Fruit fly (Drosophila melanogaster): ENCODE measurements around the gene CG3386.

CG3386 gene

dm6 chr3L:725527-726191 lies 43.4 kb upstream of the CG3386 start (continued):
- no peak for TF ChIP-seq prd (optimal IDR thresholded peaks at IDR 0.05)
- TF ChIP-seq prd (GFP tag; IDR thresholded peaks at IDR 0.05) = peak; percentile 94
- peak; percentile 75 for TF ChIP-seq shn (GFP tag; optimal IDR thresholded peaks at IDR 0.05)
- TF ChIP-seq CG17829 (tag; optimal IDR thresholded peaks at IDR 0.05) = peak; percentile 93
- TF ChIP-seq CG15479 (GFP tag; optimal IDR thresholded peaks at IDR 0.05) = no peak
- TF ChIP-seq Camta (GFP tag; optimal IDR thresholded peaks at IDR 0.05) = peak; percentile 78
- peak; percentile 88 for TF ChIP-seq gsb-n (tag; optimal IDR thresholded peaks at IDR 0.05)
- TF ChIP-seq Max (GFP tag; optimal IDR thresholded peaks at IDR 0.05) = peak; percentile 66
- peak; percentile 60 for TF ChIP-seq Sox102F (GFP tag; optimal IDR thresholded peaks at IDR 0.05)
- TF ChIP-seq Bteb2 (GFP tag; optimal IDR thresholded peaks at IDR 0.05) = no peak
- no peak for TF ChIP-seq Hr39 (optimal IDR thresholded peaks at IDR 0.05)
- peak; percentile 26 for TF ChIP-seq CG11723 (GFP tag; optimal IDR thresholded peaks at IDR 0.05)
- TF ChIP-seq CG7745 (tag; optimal IDR thresholded peaks at IDR 0.05) = peak; percentile 57
- TF ChIP-seq pzg (GFP tag; optimal IDR thresholded peaks at IDR 0.05) = no peak
- peak; percentile 72 for TF ChIP-seq CG14667 (GFP tag; IDR thresholded peaks at IDR 0.05)
- TF ChIP-seq Blimp-1 (GFP tag; optimal IDR thresholded peaks at IDR 0.05) = peak; percentile 76
- TF ChIP-seq D19A (tag; optimal IDR thresholded peaks at IDR 0.05) = peak; percentile 83
- TF ChIP-seq CG6689 (GFP tag; IDR thresholded peaks at IDR 0.05) = peak; percentile 89
- TF ChIP-seq ewg (GFP tag; optimal IDR thresholded peaks at IDR 0.05) = peak; percentile 55
- TF ChIP-seq sens (GFP tag) = peak; percentile 99
- TF ChIP-seq bsh (GFP tag; optimal IDR thresholded peaks at IDR 0.05) = peak in 1 of 2 experiments; percentile 91
- TF ChIP-seq CG18262 (tag; optimal IDR thresholded peaks at IDR 0.05) = peak; percentile 94
- no peak for TF ChIP-seq Taf1 (GFP tag; IDR thresholded peaks at IDR 0.05)
- peak; percentile 55 for TF ChIP-seq CG17359 (tag; optimal IDR thresholded peaks at IDR 0.05)
- TF ChIP-seq Hsf (GFP tag; optimal IDR thresholded peaks at IDR 0.05) = peak; percentile 76
- peak; percentile 65; the same call in 1 of the 3 replicates for TF ChIP-seq CG7357 (GFP tag; IDR thresholded peaks at IDR 0.05)
- TF ChIP-seq YL-1 (GFP tag; optimal IDR thresholded peaks at IDR 0.05) = no peak
- TF ChIP-seq fd64A (GFP tag; optimal IDR thresholded peaks at IDR 0.05) = peak; percentile 16
- TF ChIP-seq fru (optimal IDR thresholded peaks at IDR 0.05) = no peak
- TF ChIP-seq BtbVII (GFP tag; optimal IDR thresholded peaks at IDR 0.05) = no peak
- TF ChIP-seq tll (GFP tag; optimal IDR thresholded peaks at IDR 0.05) = no peak
- peak; percentile 98 for TF ChIP-seq CG10959 (GFP tag; IDR thresholded peaks at IDR 0.05)
- peak; percentile 79 for TF ChIP-seq sisA (GFP tag; IDR thresholded peaks at IDR 0.05)
- 0 out of 3 replicates have a peak, but pooled peaks have one; percentile 29 for TF ChIP-seq B-H1 (GFP tag; IDR thresholded peaks at IDR 0.05)
- TF ChIP-seq ttk (GFP tag; IDR thresholded peaks at IDR 0.05) = peak; percentile 75
- peak; percentile 90 for TF ChIP-seq CG12391 (tag; optimal IDR thresholded peaks at IDR 0.05)
- TF ChIP-seq CG14441 (GFP tag; IDR thresholded peaks at IDR 0.05) = no peak
- TF ChIP-seq kah (GFP tag; optimal IDR thresholded peaks at IDR 0.05) = peak; percentile 20
- peak; percentile 62 for TF ChIP-seq Ptx1 (GFP tag; IDR thresholded peaks at IDR 0.05)
- TF ChIP-seq fd96Cb (tag; optimal IDR thresholded peaks at IDR 0.05) = peak; percentile 86
- no peak for TF ChIP-seq pros (GFP tag; optimal IDR thresholded peaks at IDR 0.05)
- TF ChIP-seq CrebB (tag; optimal IDR thresholded peaks at IDR 0.05) = peak; percentile 2
- no peak for TF ChIP-seq gfzf (GFP tag; optimal IDR thresholded peaks at IDR 0.05)
- no peak for TF ChIP-seq ham (GFP tag; IDR thresholded peaks at IDR 0.05)
- TF ChIP-seq ken (GFP tag; IDR thresholded peaks at IDR 0.05) = peak; percentile 74; the same call in 2 of the 3 replicates
- TF ChIP-seq CG18476 (GFP tag; optimal IDR thresholded peaks at IDR 0.05) = peak; percentile 47
- peak; percentile 65 for TF ChIP-seq CG4730 (GFP tag; IDR thresholded peaks at IDR 0.05)
- TF ChIP-seq CG17186 (GFP tag; optimal IDR thresholded peaks at IDR 0.05) = peak; percentile 53
- TF ChIP-seq Deaf1 (tag; optimal IDR thresholded peaks at IDR 0.05) = no peak
- TF ChIP-seq pfk (GFP tag; optimal IDR thresholded peaks at IDR 0.05) = no peak
